Fruit fly (Drosophila melanogaster) whole organism, wandering third instar larva: ENCODE results near the gene gfzf.

Experiments used
- Abd-B ChIP-seq: fragments of >200 bp; optimal IDR thresholded peaks from 2 replicates; lab custom pipeline; 2017; ENCODE audit warnings: missing biosample characterization, missing genetic modification characterization
- CG32264 ChIP-seq: fragments of 200-800 bp; sonication (Bioruptor generic); optimal IDR thresholded peaks from 2 replicates; lab custom pipeline; 2016; ENCODE audit warnings: missing biosample characterization, missing genetic modification characterization
- CG9705 ChIP-seq: fragments of 200-800 bp; sonication (Bioruptor generic); optimal IDR thresholded peaks from 2 replicates; lab custom pipeline; 2018; ENCODE audit warnings: missing biosample characterization, mild to moderate bottlenecking, missing genetic modification characterization
- CrebA ChIP-seq: fragments of 200-800 bp; sonication (Bioruptor generic); optimal IDR thresholded peaks from 2 replicates; lab custom pipeline; 2016; ENCODE audit warnings: missing biosample characterization, mild to moderate bottlenecking, missing genetic modification characterization, borderline replicate concordance
- Dfd ChIP-seq: fragments of >200 bp; optimal IDR thresholded peaks from 2 replicates; lab custom pipeline; 2017; ENCODE audit warnings: missing biosample characterization, missing genetic modification characterization
- Dif ChIP-seq: fragments of 200-275, 200-300 bp; sonication (Bioruptor generic); optimal IDR thresholded peaks from 2 replicates; lab custom pipeline; 2018; ENCODE audit warnings: missing biosample characterization, missing genetic modification characterization; ENCODE audit not compliant: partially characterized antibody
- GATAd ChIP-seq: sonication (Bioruptor generic); optimal IDR thresholded peaks from 2 replicates; lab custom pipeline; 2016; ENCODE audit warnings: missing biosample characterization, missing genetic modification characterization
- HLH106 ChIP-seq: fragments of 200-800 bp; optimal IDR thresholded peaks from 3 replicates; lab custom pipeline; 2019; ENCODE audit warnings: missing biosample characterization, mild to moderate bottlenecking, missing genetic modification characterization, moderate library complexity
- Hnf4 ChIP-seq: fragments of 200-800 bp; sonication (Bioruptor generic); optimal IDR thresholded peaks from 2 replicates; lab custom pipeline; 2016; ENCODE audit warnings: missing biosample characterization, mild to moderate bottlenecking, missing genetic modification characterization
- Hr78 ChIP-seq: fragments of >200 bp; optimal IDR thresholded peaks from 2 replicates; lab custom pipeline; 2017; ENCODE audit warnings: missing biosample characterization, missing genetic modification characterization
- Hr83 ChIP-seq: fragments of 200-300 bp; sonication (Bioruptor generic); optimal IDR thresholded peaks from 2 replicates; lab custom pipeline; 2016; ENCODE audit warnings: missing biosample characterization, mild to moderate bottlenecking, missing genetic modification characterization, moderate library complexity; ENCODE audit not compliant: poor library complexity, severe bottlenecking
- Jra ChIP-seq: sonication (Bioruptor generic); optimal IDR thresholded peaks from 2 replicates; lab custom pipeline; 2016; ENCODE audit warnings: missing biosample characterization, missing genetic modification characterization
- Mio ChIP-seq: sonication (Bioruptor generic); optimal IDR thresholded peaks from 2 replicates; lab custom pipeline; 2016; ENCODE audit warnings: missing biosample characterization, missing genetic modification characterization
- Myc ChIP-seq: fragments of >200 bp; optimal IDR thresholded peaks from 2 replicates; lab custom pipeline; 2017
- N ChIP-seq: fragments of >200 bp; optimal IDR thresholded peaks from 2 replicates; lab custom pipeline; 2018; ENCODE audit warnings: missing biosample characterization, missing external identifiers, missing genetic modification characterization
- OdsH ChIP-seq: fragments of 200-800 bp; sonication (Bioruptor generic); optimal IDR thresholded peaks from 2 replicates; lab custom pipeline; 2016; ENCODE audit warnings: missing biosample characterization, mild to moderate bottlenecking, missing genetic modification characterization
- Rel ChIP-seq, 2 experiments: fragments of 200-800 bp; sonication (Bioruptor generic) in 1 of 2; optimal IDR thresholded peaks; 2 replicates in 1 of 2; 3 replicates in 1 of 2; lab custom pipeline; 2016 to 2019; ENCODE audit warnings: mild to moderate bottlenecking in 2 of 2, missing biosample characterization in 2 of 2, missing genetic modification characterization in 2 of 2, moderate library complexity in 1 of 2
- Sp1 ChIP-seq: fragments of 200-800 bp; sonication (Bioruptor generic); optimal IDR thresholded peaks from 3 replicates; lab custom pipeline; 2019; ENCODE audit warnings: missing biosample characterization, mild to moderate bottlenecking, missing genetic modification characterization, moderate library complexity
- Vsx2 ChIP-seq: fragments of 200-300, 225-300 bp; sonication (Bioruptor generic); optimal IDR thresholded peaks from 2 replicates; lab custom pipeline; 2018; ENCODE audit warnings: missing biosample characterization, missing genetic modification characterization; ENCODE audit not compliant: partially characterized antibody
- br ChIP-seq: fragments of 200-800 bp; sonication (Bioruptor generic); optimal IDR thresholded peaks from 2 replicates; lab custom pipeline; 2016; ENCODE audit warnings: missing biosample characterization, missing genetic modification characterization
- brk ChIP-seq: fragments of 200-800 bp; sonication (Bioruptor generic); optimal IDR thresholded peaks from 2 replicates; lab custom pipeline; 2016; ENCODE audit warnings: missing biosample characterization, mild to moderate bottlenecking, missing genetic modification characterization
- dl ChIP-seq, 2 experiments: fragments of 175-275, 200-275 bp in 1 of 2; fragments of 200-275 bp in 1 of 2; sonication (Bioruptor generic); optimal IDR thresholded peaks; lab custom pipeline; 2018; ENCODE audit warnings: mild to moderate bottlenecking in 2 of 2, missing biosample characterization in 2 of 2, missing genetic modification characterization in 2 of 2, moderate library complexity in 2 of 2; ENCODE audit not compliant: partially characterized antibody in 2 of 2, insufficient read depth in 1 of 2
- dmrt93B ChIP-seq: fragments of 200-800 bp; sonication (Bioruptor generic); optimal IDR thresholded peaks from 2 replicates; lab custom pipeline; 2018; ENCODE audit warnings: missing biosample characterization, mild to moderate bottlenecking, missing genetic modification characterization
- dsf ChIP-seq: sonication (Bioruptor generic); optimal IDR thresholded peaks from 2 replicates; lab custom pipeline; 2016; ENCODE audit warnings: missing biosample characterization, missing genetic modification characterization, borderline replicate concordance
- ey ChIP-seq: fragments of 200-800 bp; sonication (Bioruptor generic); optimal IDR thresholded peaks from 2 replicates; lab custom pipeline; 2016; ENCODE audit warnings: missing biosample characterization, missing genetic modification characterization
- foxo ChIP-seq, 2 experiments: fragments of 200-800 bp; sonication (Bioruptor generic); optimal IDR thresholded peaks; 2 replicates in 1 of 2; 3 replicates in 1 of 2; lab custom pipeline; 2016 to 2017; ENCODE audit warnings: missing biosample characterization in 2 of 2, missing genetic modification characterization in 2 of 2
- fru ChIP-seq: fragments of 200-800 bp; sonication (Bioruptor generic); optimal IDR thresholded peaks from 3 replicates; lab custom pipeline; 2016; ENCODE audit warnings: missing biosample characterization, mild to moderate bottlenecking, missing genetic modification characterization
- h ChIP-seq: fragments of 200-800 bp; sonication (Bioruptor generic); optimal IDR thresholded peaks from 3 replicates; lab custom pipeline; 2016; ENCODE audit warnings: missing biosample characterization, mild to moderate bottlenecking, missing genetic modification characterization
- jim ChIP-seq: fragments of 175-275, 200-325 bp; sonication (Bioruptor generic); optimal IDR thresholded peaks from 2 replicates; lab custom pipeline; 2016; ENCODE audit warnings: missing biosample characterization, mild to moderate bottlenecking, missing genetic modification characterization
- lola ChIP-seq: fragments of >200 bp; optimal IDR thresholded peaks from 2 replicates; lab custom pipeline; 2017; ENCODE audit warnings: missing biosample characterization, missing genetic modification characterization
- pan ChIP-seq: fragments of >200 bp; optimal IDR thresholded peaks from 2 replicates; lab custom pipeline; 2017
- psq ChIP-seq: fragments of 200-800 bp; sonication (Bioruptor generic); optimal IDR thresholded peaks from 3 replicates; lab custom pipeline; 2017; ENCODE audit warnings: missing biosample characterization, mild to moderate bottlenecking, missing genetic modification characterization, moderate library complexity
- rgr ChIP-seq: fragments of 200-800 bp; sonication (Bioruptor generic); optimal IDR thresholded peaks from 3 replicates; lab custom pipeline; 2016; ENCODE audit warnings: missing biosample characterization, mild to moderate bottlenecking, missing genetic modification characterization
- sage ChIP-seq: fragments of 200-800 bp; sonication (Bioruptor generic); optimal IDR thresholded peaks from 2 replicates; lab custom pipeline; 2016; ENCODE audit warnings: missing biosample characterization, mild to moderate bottlenecking, missing genetic modification characterization
- sv ChIP-seq: fragments of 200-800 bp; sonication (Bioruptor generic); optimal IDR thresholded peaks from 3 replicates; lab custom pipeline; 2016; ENCODE audit warnings: missing biosample characterization, missing genetic modification characterization
- tai ChIP-seq: sonication (Bioruptor generic); optimal IDR thresholded peaks from 2 replicates; lab custom pipeline; 2016; ENCODE audit warnings: missing biosample characterization, missing genetic modification characterization
- usp ChIP-seq: fragments of >200 bp; optimal IDR thresholded peaks from 2 replicates; lab custom pipeline; 2017; ENCODE audit warnings: missing biosample characterization, missing genetic modification characterization
- woc ChIP-seq: sonication (Bioruptor generic); optimal IDR thresholded peaks from 2 replicates; lab custom pipeline; 2016; ENCODE audit warnings: missing biosample characterization, mild to moderate bottlenecking, missing genetic modification characterization

gfzf gene

dm6 chr3R:7130827-7131226 is 19.9 kb downstream of the gfzf start:
- peak; percentile 7 for TF ChIP-seq Jra (GFP tag; lab: Kevin White, UChicago)
- TF ChIP-seq brk, result peak; percentile 18
- TF ChIP-seq CrebA, result no peak
- no peak for TF ChIP-seq Dfd (GFP tag; lab: Kevin White, UChicago)
- TF ChIP-seq Sp1 (GFP tag; lab: Kevin White, UChicago), result no peak
- no peak for TF ChIP-seq dsf (GFP tag; lab: Kevin White, UChicago)
- peak; percentile 60 for TF ChIP-seq Hnf4 (GFP tag; lab: Kevin White, UChicago)
- TF ChIP-seq dl (GFP tag; optimal IDR thresholded peaks at IDR 0.05; lab: Kevin White, UChicago; ENCODE audit: insufficient read depth in 1 of 2, partially characterized antibody in 2 of 2), result no peak

- TF ChIP-seq Vsx2 (GFP tag; lab: Kevin White, UChicago) (no peak), CG9705 (GFP tag; lab: Kevin White, UChicago) (no peak), pan (lab: Kevin White, UChicago) (no peak), Sp1 (GFP tag; lab: Kevin White, UChicago) (no peak), h (GFP tag; lab: Kevin White, UChicago) (peak; percentile 16), Dfd (GFP tag; lab: Kevin White, UChicago) (no peak), Hr78 (no peak), OdsH (GFP tag; lab: Kevin White, UChicago) (no peak)
Observed at dm6 chr3R:7129280-7130069, 21.3 kb downstream of the gfzf start, which contains the start of gene CG31248. Gene CG31248, plus strand, starts transcription at chr3R:7129320.

- TF ChIP-seq psq, result peak; percentile 69
- no peak for TF ChIP-seq Abd-B
- peak; percentile 87 for TF ChIP-seq Jra (GFP tag; lab: Kevin White, UChicago)
- peak; percentile 73 for TF ChIP-seq tai (GFP tag; lab: Kevin White, UChicago)
- no peak for TF ChIP-seq lola
- TF ChIP-seq Sp1 (GFP tag; lab: Kevin White, UChicago), result peak; percentile 82
- no peak for TF ChIP-seq Dif
- peak; percentile 91 for TF ChIP-seq sv (GFP tag; lab: Kevin White, UChicago)
- TF ChIP-seq GATAd (GFP tag; lab: Kevin White, UChicago), result no peak
- TF ChIP-seq HLH106, result peak; percentile 82
- TF ChIP-seq dl (GFP tag; optimal IDR thresholded peaks at IDR 0.05; lab: Kevin White, UChicago; ENCODE audit: insufficient read depth in 1 of 2, partially characterized antibody in 2 of 2), result no peak
- peak; percentile 77 for TF ChIP-seq dsf (GFP tag; lab: Kevin White, UChicago)
- peak; percentile 82 for TF ChIP-seq OdsH (GFP tag; lab: Kevin White, UChicago)
- no peak for TF ChIP-seq Dfd (GFP tag; lab: Kevin White, UChicago)
- peak; percentile 81 for TF ChIP-seq ey (GFP tag; lab: Kevin White, UChicago)
- peak; percentile 88 for TF ChIP-seq Hnf4 (GFP tag; lab: Kevin White, UChicago)
- TF ChIP-seq brk, result peak; percentile 80
- peak; percentile 86 for TF ChIP-seq sage (GFP tag; lab: Kevin White, UChicago)
- no peak for TF ChIP-seq jim (GFP tag; lab: Kevin White, UChicago)
- no peak for TF ChIP-seq Mio (GFP tag; lab: Kevin White, UChicago)
- peak; percentile 82 for TF ChIP-seq rgr (GFP tag; lab: Kevin White, UChicago)
- peak; percentile 29 to 87 for TF ChIP-seq foxo (GFP tag; optimal IDR thresholded peaks at IDR 0.05; lab: Kevin White, UChicago)
- no peak for TF ChIP-seq CrebA
- no peak for TF ChIP-seq Vsx2 (GFP tag; lab: Kevin White, UChicago)
- TF ChIP-seq h (GFP tag; lab: Kevin White, UChicago), result peak; percentile 90
- no peak for TF ChIP-seq Hr78
- peak; percentile 42 for TF ChIP-seq dmrt93B (GFP tag; lab: Kevin White, UChicago)
- TF ChIP-seq usp (GFP tag; lab: Kevin White, UChicago), result no peak
- TF ChIP-seq N (GFP tag; lab: Kevin White, UChicago), result no peak
- no peak for TF ChIP-seq Rel (GFP tag; optimal IDR thresholded peaks at IDR 0.05; lab: Kevin White, UChicago)
- peak; percentile 54 for TF ChIP-seq Rel (tag; optimal IDR thresholded peaks at IDR 0.05; lab: Kevin White, UChicago)
- peak; percentile 20 for TF ChIP-seq Myc
- TF ChIP-seq CG9705 (GFP tag; lab: Kevin White, UChicago), result peak; percentile 60
- peak; percentile 69 for TF ChIP-seq woc (GFP tag; lab: Kevin White, UChicago)
- TF ChIP-seq fru (GFP tag; lab: Kevin White, UChicago), result peak; percentile 84
- peak; percentile 81 for TF ChIP-seq Hr83 (GFP tag; lab: Kevin White, UChicago)
- peak; percentile 70 for TF ChIP-seq CG32264
- peak; percentile 88 for TF ChIP-seq br (GFP tag; lab: Kevin White, UChicago)
- TF ChIP-seq pan (lab: Kevin White, UChicago), result no peak
Observed at dm6 chr3R:7127966-7128365, 22.8 kb downstream of the gfzf start, which contains the start of gene CG10068. Gene CG10068, minus strand, starts transcription at chr3R:7128027.
